Worm (Caenorhabditis elegans) whole organism, midembryonic: ENCODE measurements around the gene nlp-67.

ENCODE experiments used
- flt-1 ChIP-seq: fragments of 200-800 bp; sonication (Bioruptor generic); IDR thresholded peaks from 2 replicates; pipeline ENCODE4 v1.3.6; 2022; ENCODE audit warnings: missing genetic modification characterization, missing compliant biosample characterization
- med-1 ChIP-seq: sonication (generic microtip); optimal IDR thresholded peaks from 2 replicates; lab custom pipeline; 2017; ENCODE audit warnings: missing genetic modification characterization, mild to moderate bottlenecking, missing compliant biosample characterization, antibody characterized with exemption, missing genetic modification reagents; ENCODE audit not compliant: insufficient read depth
- ref-1 ChIP-seq: fragments of 200-800 bp; sonication (Bioruptor generic); conservative IDR thresholded peaks from 2 replicates; pipeline ENCODE4 v1.3.6; 2022; ENCODE audit warnings: missing genetic modification reagents, missing genetic modification characterization, missing compliant biosample characterization

ce11 chrX:16166994-16167393 is 17.2 kb upstream of the nlp-67 start:
- TF ChIP-seq ref-1 (GFP tag; lab: Robert Waterston, UW) (no peak), med-1 (no peak), flt-1 (GFP tag; lab: Robert Waterston, UW) (no peak)
